Worm (Caenorhabditis elegans): ENCODE results near the gene div-1.

DNA sequence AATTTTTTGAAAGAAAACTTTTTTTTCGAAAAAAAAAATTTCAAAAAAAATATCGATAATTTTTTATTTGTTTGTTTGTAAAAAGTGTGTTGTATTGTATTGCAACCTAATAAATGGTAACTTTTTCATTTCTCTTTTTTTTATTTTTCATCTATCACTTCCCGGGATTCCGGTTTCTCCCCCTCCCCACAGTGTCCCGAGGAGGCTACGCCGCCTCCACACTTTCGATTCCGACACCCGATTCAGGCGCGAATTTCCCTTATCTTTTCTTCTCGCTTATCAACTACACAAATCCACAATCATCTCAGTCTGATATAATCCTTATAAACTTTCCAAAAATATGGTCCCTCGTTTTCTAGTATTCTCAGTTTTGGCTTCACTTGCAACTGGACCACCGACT lies 6.2 kb upstream of the div-1 start, which contains the start of gene R01H10.4:
- TF ChIP-seq ets-4 (tag; optimal IDR thresholded peaks at IDR 0.05) (no peak), ttx-3 (tag; optimal IDR thresholded peaks at IDR 0.05) (no peak), dve-1 (tag; optimal IDR thresholded peaks at IDR 0.05) (no peak), odd-2 (tag; optimal IDR thresholded peaks at IDR 0.05) (no peak), ceh-48 (tag; optimal IDR thresholded peaks at IDR 0.05) (no peak), ceh-45 (GFP tag; IDR thresholded peaks at IDR 0.05) (no peak), nhr-232 (tag; optimal IDR thresholded peaks at IDR 0.05) (no peak), fkh-6 (tag; optimal IDR thresholded peaks at IDR 0.05) (no peak), pqm-1 (tag; optimal IDR thresholded peaks at IDR 0.05) (no peak), ceh-6 (GFP tag; optimal IDR thresholded peaks at IDR 0.05) (no peak)

Data from whole organism, late embryonic.